Fruit fly (Drosophila melanogaster) whole organism, embryonic: ENCODE data around the gene CG42404.

Experiments used
- CG11560 ChIP-seq: fragments of 200-800 bp; sonication (Bioruptor generic); IDR thresholded peaks from 3 replicates; pipeline ENCODE4 v1.3.6; 2022; ENCODE audit warnings: missing biosample characterization, missing genetic modification characterization
- CG14014 ChIP-seq: fragments of 200-800 bp; sonication (Bioruptor generic); IDR thresholded peaks from 2 replicates; pipeline ENCODE4 v1.3.6; 2022; ENCODE audit warnings: missing biosample characterization, missing genetic modification characterization
- CG17568 ChIP-seq: fragments of 200-800 bp; sonication (Bioruptor generic); optimal IDR thresholded peaks from 2 replicates; lab custom pipeline; 2018; ENCODE audit warnings: missing biosample characterization, mild to moderate bottlenecking, missing genetic modification characterization, moderate library complexity
- CG9876 ChIP-seq: fragments of 200-800 bp; sonication (Bioruptor generic); optimal IDR thresholded peaks from 2 replicates; lab custom pipeline; 2016; ENCODE audit warnings: missing biosample characterization, missing genetic modification characterization
- CG9932 ChIP-seq: fragments of 200-800 bp; sonication (Bioruptor generic); IDR thresholded peaks from 2 replicates; pipeline ENCODE4 v1.3.6; 2022; ENCODE audit warnings: missing biosample characterization, missing genetic modification characterization
- Gug ChIP-seq: fragments of 200-800 bp; sonication (Bioruptor generic); IDR thresholded peaks from 4 replicates; pipeline ENCODE4 v1.3.6; 2022; ENCODE audit warnings: missing biosample characterization, missing genetic modification characterization
- Hmx ChIP-seq: fragments of 200-800 bp; sonication (Bioruptor generic); optimal IDR thresholded peaks from 2 replicates; lab custom pipeline; 2016; ENCODE audit warnings: missing biosample characterization, missing genetic modification characterization
- Lpt ChIP-seq: fragments of >200 bp; optimal IDR thresholded peaks from 2 replicates; lab custom pipeline; 2018; ENCODE audit warnings: missing biosample characterization, missing genetic modification characterization
- Mes4 ChIP-seq: fragments of 200-800 bp; sonication (Bioruptor generic); optimal IDR thresholded peaks from 2 replicates; lab custom pipeline; 2016; ENCODE audit warnings: missing biosample characterization, missing genetic modification characterization
- cas ChIP-seq: fragments of 200-800 bp; sonication (Bioruptor generic); IDR thresholded peaks from 2 replicates; pipeline ENCODE4 v1.3.6; 2022; ENCODE audit warnings: missing biosample characterization, missing genetic modification characterization
- lmd ChIP-seq: fragments of 200-800 bp; sonication (Bioruptor generic); IDR thresholded peaks from 2 replicates; pipeline ENCODE4 v1.3.6; 2022; ENCODE audit warnings: missing biosample characterization, missing genetic modification characterization
- psq ChIP-seq: fragments of 200-800 bp; sonication (Bioruptor generic); optimal IDR thresholded peaks from 2 replicates; lab custom pipeline; 2017; ENCODE audit warnings: missing biosample characterization, missing genetic modification characterization

- TF ChIP-seq cas (GFP tag; lab: Robert Waterston, UW): no peak
- peak; percentile 22; the same call in 1 of the 2 replicates for TF ChIP-seq CG9932 (GFP tag; lab: Robert Waterston, UW)
- TF ChIP-seq CG14014 (GFP tag; lab: Robert Waterston, UW): no peak
- no peak for TF ChIP-seq Lpt (GFP tag; lab: Kevin White, UChicago)
- no peak for TF ChIP-seq Hmx (GFP tag; lab: Kevin White, UChicago)
- TF ChIP-seq CG9876 (GFP tag; lab: Kevin White, UChicago): no peak
- no peak for TF ChIP-seq Gug (GFP tag; lab: Robert Waterston, UW)
- no peak for TF ChIP-seq Mes4
- TF ChIP-seq lmd (GFP tag; lab: Robert Waterston, UW): no peak
- no peak for TF ChIP-seq CG17568 (GFP tag; lab: Kevin White, UChicago)
- no peak for TF ChIP-seq psq (GFP tag; lab: Kevin White, UChicago)
- TF ChIP-seq CG11560 (tag; lab: Robert Waterston, UW): no peak
Measured at dm6 chr3R:15265406-15266040, 15.6 kb downstream of the CG42404 start, which contains the start of gene ATPsynO.
